Worm (Caenorhabditis elegans) whole organism, young adult: ENCODE measurements around the gene W05B10.4.

Source experiments
- B0019.2 ChIP-seq: fragments of 200-800 bp; sonication (Bioruptor generic); conservative IDR thresholded peaks from 2 replicates; pipeline ENCODE4 v1.3.6; 2022; ENCODE audit warnings: missing genetic modification reagents, missing genetic modification characterization, missing compliant biosample characterization
- B0035.1 ChIP-seq: sonication (generic microtip); optimal IDR thresholded peaks from 2 replicates; lab custom pipeline; 2016; ENCODE audit warnings: missing genetic modification characterization, mild to moderate bottlenecking, missing compliant biosample characterization, missing genotype, missing genetic modification reagents
- B0336.3 ChIP-seq: fragments of 200-800 bp; sonication (Bioruptor generic); IDR thresholded peaks from 2 replicates; pipeline ENCODE4 v1.3.6; 2022; ENCODE audit warnings: missing genetic modification characterization, missing compliant biosample characterization
- F10E7.11 ChIP-seq: sonication (generic microtip); optimal IDR thresholded peaks from 2 replicates; lab custom pipeline; 2017; ENCODE audit warnings: mild to moderate bottlenecking, missing genetic modification characterization, moderate library complexity, missing compliant biosample characterization
- F22D6.2 ChIP-seq: sonication (generic microtip); optimal IDR thresholded peaks from 2 replicates; lab custom pipeline; 2016; ENCODE audit warnings: mild to moderate bottlenecking, missing genetic modification characterization, missing compliant biosample characterization
- F37B4.10 ChIP-seq: fragments of 200-800 bp; sonication (Bioruptor generic); IDR thresholded peaks from 2 replicates; pipeline ENCODE4 v1.3.6; 2022; ENCODE audit warnings: missing genetic modification characterization, missing compliant biosample characterization
- F52B5.7 ChIP-seq: sonication (generic microtip); optimal IDR thresholded peaks from 2 replicates; lab custom pipeline; 2016; ENCODE audit warnings: mild to moderate bottlenecking, missing genetic modification characterization, missing compliant biosample characterization
- T26A5.8 ChIP-seq: sonication (generic microtip); optimal IDR thresholded peaks from 2 replicates; lab custom pipeline; 2016; ENCODE audit warnings: missing genetic modification characterization, missing compliant biosample characterization
- Y53F4B.3 ChIP-seq: fragments of 200-800 bp; sonication (Bioruptor generic); IDR thresholded peaks from 2 replicates; pipeline ENCODE4 v1.3.6; 2022; ENCODE audit warnings: missing genetic modification reagents, missing genetic modification characterization, missing compliant biosample characterization
- Y53G8AR.9 ChIP-seq: fragments of 200-800 bp; sonication (Bioruptor generic); conservative IDR thresholded peaks from 2 replicates; pipeline ENCODE4 v1.3.6; 2022; ENCODE audit warnings: missing genetic modification reagents, missing genetic modification characterization, missing compliant biosample characterization
- Y79H2A.3 ChIP-seq: fragments of 200-800 bp; sonication (Bioruptor generic); conservative IDR thresholded peaks from 2 replicates; pipeline ENCODE4 v1.3.6; 2022; ENCODE audit warnings: missing genetic modification reagents, missing genetic modification characterization, missing compliant biosample characterization
- Y95B8A.8 ChIP-seq: fragments of 200-800 bp; sonication (Bioruptor generic); IDR thresholded peaks from 2 replicates; pipeline ENCODE4 v1.3.6; 2022; ENCODE audit warnings: missing genetic modification reagents, missing genetic modification characterization, missing compliant biosample characterization
- aptf-2 ChIP-seq: fragments of 200-800 bp; sonication (Bioruptor generic); conservative IDR thresholded peaks from 2 replicates; pipeline ENCODE4 v1.3.6; 2022; ENCODE audit warnings: missing genetic modification reagents, missing genetic modification characterization, missing compliant biosample characterization
- aptf-3 ChIP-seq: fragments of 200-800 bp; sonication (Bioruptor generic); IDR thresholded peaks from 2 replicates; pipeline ENCODE4 v1.3.6; 2022; ENCODE audit warnings: missing genetic modification characterization, missing compliant biosample characterization
- attf-6 ChIP-seq: fragments of 200-800 bp; sonication (Bioruptor generic); IDR thresholded peaks from 2 replicates; pipeline ENCODE4 v1.3.6; 2022; ENCODE audit warnings: missing genetic modification reagents, missing genetic modification characterization, missing compliant biosample characterization
- ccch-3 ChIP-seq: fragments of 200-800 bp; sonication (Bioruptor generic); optimal IDR thresholded peaks from 2 replicates; lab custom pipeline; 2018; ENCODE audit warnings: mild to moderate bottlenecking, missing genetic modification characterization, missing compliant biosample characterization
- cebp-2 ChIP-seq: fragments of 200-800 bp; sonication (Bioruptor generic); IDR thresholded peaks from 2 replicates; pipeline ENCODE4 v1.3.6; 2022; ENCODE audit warnings: missing genetic modification characterization, missing compliant biosample characterization
- ceh-27 ChIP-seq: fragments of 200-800 bp; sonication (Bioruptor generic); optimal IDR thresholded peaks from 2 replicates; lab custom pipeline; 2018; ENCODE audit warnings: mild to moderate bottlenecking, missing genetic modification characterization, moderate library complexity, missing compliant biosample characterization
- die-1 ChIP-seq: sonication (generic microtip); optimal IDR thresholded peaks from 2 replicates; lab custom pipeline; 2016; ENCODE audit warnings: missing genotype, mild to moderate bottlenecking, missing genetic modification characterization, missing compliant biosample characterization
- dox-1 ChIP-seq: fragments of 200-800 bp; sonication (Bioruptor generic); IDR thresholded peaks from 2 replicates; pipeline ENCODE4 v1.3.6; 2022; ENCODE audit warnings: missing genetic modification reagents, missing genetic modification characterization, missing compliant biosample characterization
- egl-18 ChIP-seq: fragments of 200-800 bp; sonication (Bioruptor generic); IDR thresholded peaks from 2 replicates; pipeline ENCODE4 v1.3.6; 2022; ENCODE audit warnings: missing genetic modification reagents, missing genetic modification characterization, missing compliant biosample characterization
- hmg-20 ChIP-seq: fragments of 200-800 bp; sonication (Bioruptor generic); IDR thresholded peaks from 2 replicates; pipeline ENCODE4 v1.3.6; 2022; ENCODE audit warnings: missing genetic modification reagents, missing genetic modification characterization, missing compliant biosample characterization
- hrde-1 ChIP-seq: sonication (generic microtip); optimal IDR thresholded peaks from 2 replicates; lab custom pipeline; 2016; ENCODE audit warnings: missing genetic modification characterization, mild to moderate bottlenecking, missing compliant biosample characterization, moderate library complexity, missing genotype, missing genetic modification reagents, borderline replicate concordance
- hsf-1 ChIP-seq: fragments of 200-800 bp; sonication (Bioruptor generic); IDR thresholded peaks from 2 replicates; pipeline ENCODE4 v1.3.6; 2022; ENCODE audit warnings: missing genetic modification reagents, missing genetic modification characterization, missing compliant biosample characterization
- let-526 ChIP-seq: fragments of 200-800 bp; sonication (Bioruptor generic); IDR thresholded peaks from 2 replicates; pipeline ENCODE4 v1.3.6; 2022; ENCODE audit warnings: missing genetic modification reagents, missing genetic modification characterization, missing compliant biosample characterization
- lin-35 ChIP-seq, 3 experiments: fragments of 150-350 bp in 2 of 3; sonication (generic microtip) in 1 of 3; optimal IDR thresholded peaks; 2 replicates each; lab custom pipeline; 2014 to 2018; ENCODE audit warnings: missing biosample characterization in 3 of 3, missing genetic modification characterization in 3 of 3, missing genetic modification reagents in 3 of 3
- lin-40 ChIP-seq: sonication (generic microtip); optimal IDR thresholded peaks from 2 replicates; lab custom pipeline; 2016; ENCODE audit warnings: missing genetic modification characterization, mild to moderate bottlenecking, missing compliant biosample characterization, missing genotype, missing genetic modification reagents
- lir-1 ChIP-seq: fragments of 200-800 bp; sonication (Bioruptor generic); conservative IDR thresholded peaks from 2 replicates; pipeline ENCODE4 v1.3.6; 2022; ENCODE audit warnings: missing genetic modification reagents, missing genetic modification characterization, missing compliant biosample characterization
- madf-3 ChIP-seq: fragments of 200-800 bp; sonication (Bioruptor generic); IDR thresholded peaks from 2 replicates; pipeline ENCODE4 v1.3.6; 2022; ENCODE audit warnings: missing genetic modification reagents, missing genetic modification characterization, missing compliant biosample characterization
- madf-6 ChIP-seq: fragments of 200-800 bp; sonication (Bioruptor generic); IDR thresholded peaks from 2 replicates; pipeline ENCODE4 v1.3.6; 2022; ENCODE audit warnings: missing genetic modification reagents, missing genetic modification characterization, missing compliant biosample characterization
- mcd-1 ChIP-seq: fragments of 200-800 bp; sonication (Bioruptor generic); IDR thresholded peaks from 2 replicates; pipeline ENCODE4 v1.3.6; 2022; ENCODE audit warnings: missing genetic modification reagents, missing genetic modification characterization, missing compliant biosample characterization
- nfya-1 ChIP-seq: sonication (generic microtip); optimal IDR thresholded peaks from 2 replicates; lab custom pipeline; 2017; ENCODE audit warnings: antibody characterized with exemption, missing compliant biosample characterization, missing genetic modification characterization, borderline replicate concordance; ENCODE audit not compliant: insufficient read depth
- nfyb-1 ChIP-seq: fragments of 200-800 bp; sonication (Bioruptor generic); IDR thresholded peaks from 2 replicates; pipeline ENCODE4 v1.3.6; 2022; ENCODE audit warnings: missing genetic modification reagents, missing genetic modification characterization, missing compliant biosample characterization
- nhr-120 ChIP-seq: fragments of 200-800 bp; sonication (Bioruptor generic); IDR thresholded peaks from 2 replicates; pipeline ENCODE4 v1.3.6; 2022; ENCODE audit warnings: missing genetic modification characterization, missing compliant biosample characterization
- nhr-27 ChIP-seq: fragments of 200-800 bp; sonication (Bioruptor generic); optimal IDR thresholded peaks from 2 replicates; lab custom pipeline; 2018; ENCODE audit warnings: mild to moderate bottlenecking, missing genetic modification characterization, moderate library complexity, missing compliant biosample characterization
- rcor-1 ChIP-seq: fragments of 200-800 bp; sonication (Bioruptor generic); IDR thresholded peaks from 2 replicates; pipeline ENCODE4 v1.3.6; 2022; ENCODE audit warnings: missing genetic modification reagents, missing genetic modification characterization, missing compliant biosample characterization
- rec-8 ChIP-seq, 2 experiments: sonication (generic microtip); optimal IDR thresholded peaks; 2 replicates each; lab custom pipeline; 2016; ENCODE audit warnings: mild to moderate bottlenecking in 2 of 2, missing genetic modification characterization in 2 of 2, missing genetic modification reagents in 2 of 2, missing genotype in 2 of 2, missing biosample characterization in 1 of 2, missing compliant biosample characterization in 1 of 2, moderate library complexity in 1 of 2
- rpc-1 ChIP-seq, 2 experiments: fragments of 150-350 bp in 1 of 2; sonication (generic microtip) in 1 of 2; optimal IDR thresholded peaks; 2 replicates each; lab custom pipeline; 2014 to 2018; ENCODE audit warnings: missing biosample characterization in 1 of 2, missing genetic modification characterization in 1 of 2, missing genetic modification reagents in 1 of 2, missing genotype in 1 of 2
- sdz-38 ChIP-seq: sonication (generic microtip); optimal IDR thresholded peaks from 2 replicates; lab custom pipeline; 2016; ENCODE audit warnings: missing genotype, missing genetic modification characterization, missing compliant biosample characterization
- snpc-1.1 ChIP-seq: sonication (generic microtip); optimal IDR thresholded peaks from 2 replicates; lab custom pipeline; 2017; ENCODE audit warnings: missing genetic modification characterization, mild to moderate bottlenecking, missing compliant biosample characterization, antibody characterized with exemption, moderate library complexity, missing genotype, missing genetic modification reagents; ENCODE audit not compliant: insufficient read depth
- snpc-3.4 ChIP-seq: sonication (generic microtip); optimal IDR thresholded peaks from 2 replicates; lab custom pipeline; 2017; ENCODE audit warnings: missing genetic modification characterization, mild to moderate bottlenecking, missing compliant biosample characterization, antibody characterized with exemption, moderate library complexity, missing genotype, missing genetic modification reagents
- snpc-4 ChIP-seq, 5 experiments: fragments of 150-350 bp in 1 of 5; sonication (generic microtip) in 4 of 5; optimal IDR thresholded peaks; 2 replicates each; lab custom pipeline; 2014 to 2018; ENCODE audit warnings: missing genetic modification characterization in 5 of 5, missing biosample characterization in 3 of 5, antibody characterized with exemption in 2 of 5, mild to moderate bottlenecking in 2 of 5, missing compliant biosample characterization in 2 of 5, missing genotype in 2 of 5, moderate library complexity in 2 of 5, missing genetic modification reagents in 1 of 5
- somi-1 ChIP-seq: fragments of 200-800 bp; sonication (Bioruptor generic); optimal IDR thresholded peaks from 2 replicates; lab custom pipeline; 2018; ENCODE audit warnings: mild to moderate bottlenecking, missing genetic modification characterization, missing compliant biosample characterization
- ztf-18 ChIP-seq: sonication (generic microtip); optimal IDR thresholded peaks from 2 replicates; lab custom pipeline; 2016; ENCODE audit warnings: missing genotype, mild to moderate bottlenecking, missing genetic modification characterization, missing compliant biosample characterization
- ztf-25 ChIP-seq: fragments of 200-800 bp; sonication (Bioruptor generic); IDR thresholded peaks from 2 replicates; pipeline ENCODE4 v1.3.6; 2022; ENCODE audit warnings: missing genetic modification reagents, missing genetic modification characterization, missing compliant biosample characterization
- ztf-26 ChIP-seq: sonication (generic microtip); optimal IDR thresholded peaks from 2 replicates; lab custom pipeline; 2017; ENCODE audit warnings: missing genetic modification characterization, missing compliant biosample characterization
- ztf-3 ChIP-seq: fragments of 200-800 bp; sonication (Bioruptor generic); optimal IDR thresholded peaks from 2 replicates; lab custom pipeline; 2018; ENCODE audit warnings: mild to moderate bottlenecking, missing genetic modification characterization, missing compliant biosample characterization
- ztf-6 ChIP-seq: fragments of 200-800 bp; sonication (Bioruptor generic); IDR thresholded peaks from 2 replicates; pipeline ENCODE4 v1.3.6; 2022; ENCODE audit warnings: missing genetic modification reagents, missing genetic modification characterization, missing compliant biosample characterization

W05B10.4 gene

ce11 chrV:12683205-12683604, 15.2 kb downstream of the W05B10.4 start:
- TF ChIP-seq ztf-26 (tag; lab: Kevin White, UChicago): no peak
- no peak for TF ChIP-seq B0336.3 (GFP tag; lab: Robert Waterston, UW)
- no peak for TF ChIP-seq hmg-20 (GFP tag; lab: Robert Waterston, UW)
- no peak for TF ChIP-seq F10E7.11
- TF ChIP-seq Y95B8A.8 (GFP tag; lab: Robert Waterston, UW): no peak
- no peak for TF ChIP-seq B0019.2
- TF ChIP-seq snpc-4 (GFP tag; optimal IDR thresholded peaks at IDR 0.05; lab: Kevin White, UChicago): no peak
- TF ChIP-seq snpc-4 (tag; optimal IDR thresholded peaks at IDR 0.05; lab: Kevin White, UChicago): peak in 1 of 4 experiments; percentile 19
- TF ChIP-seq cebp-2 (GFP tag; lab: Robert Waterston, UW): no peak
- TF ChIP-seq rec-8 (tag; optimal IDR thresholded peaks at IDR 0.05; lab: Kevin White, UChicago): no peak
- no peak for TF ChIP-seq ztf-3 (GFP tag; lab: Kevin White, UChicago)
- no peak for TF ChIP-seq ztf-6 (GFP tag; lab: Robert Waterston, UW)
- TF ChIP-seq nhr-27 (tag; lab: Kevin White, UChicago): no peak
- TF ChIP-seq ztf-25 (GFP tag; lab: Robert Waterston, UW): no peak
- TF ChIP-seq lin-40 (tag; lab: Kevin White, UChicago): no peak
- TF ChIP-seq egl-18: no peak
- no peak for TF ChIP-seq snpc-1.1
- no peak for TF ChIP-seq Y53G8AR.9 (GFP tag; lab: Robert Waterston, UW)
- TF ChIP-seq snpc-3.4 (tag; lab: Kevin White, UChicago): no peak
- no peak for TF ChIP-seq nfyb-1 (GFP tag; lab: Robert Waterston, UW)
- TF ChIP-seq F37B4.10 (GFP tag; lab: Robert Waterston, UW): no peak
- TF ChIP-seq let-526 (GFP tag; lab: Robert Waterston, UW): no peak
- TF ChIP-seq F52B5.7 (tag; lab: Kevin White, UChicago): no peak
- TF ChIP-seq nhr-120 (GFP tag; lab: Robert Waterston, UW): no peak
- TF ChIP-seq aptf-3 (GFP tag; lab: Robert Waterston, UW): no peak
- TF ChIP-seq ceh-27 (GFP tag; lab: Kevin White, UChicago): peak; percentile 1
- TF ChIP-seq aptf-2 (GFP tag; lab: Robert Waterston, UW): no peak
- TF ChIP-seq ztf-18 (tag; lab: Kevin White, UChicago): peak; percentile 50
- no peak for TF ChIP-seq somi-1
- no peak for TF ChIP-seq rcor-1 (GFP tag; lab: Robert Waterston, UW)
- no peak for TF ChIP-seq F22D6.2 (tag; lab: Kevin White, UChicago)
- TF ChIP-seq rpc-1 (optimal IDR thresholded peaks at IDR 0.05; lab: Kevin White, UChicago): peak; percentile 57
- peak; percentile 81 for TF ChIP-seq rpc-1 (tag; optimal IDR thresholded peaks at IDR 0.05; lab: Kevin White, UChicago)
- no peak for TF ChIP-seq hrde-1 (tag; lab: Kevin White, UChicago)
- TF ChIP-seq Y79H2A.3 (GFP tag; lab: Robert Waterston, UW): no peak
- no peak for TF ChIP-seq attf-6 (GFP tag; lab: Robert Waterston, UW)
- TF ChIP-seq lin-35 (GFP tag; optimal IDR thresholded peaks at IDR 0.05; lab: Kevin White, UChicago): no peak
- no peak for TF ChIP-seq die-1 (tag; lab: Kevin White, UChicago)
- no peak for TF ChIP-seq madf-6 (GFP tag; lab: Robert Waterston, UW)
- TF ChIP-seq madf-3 (GFP tag; lab: Robert Waterston, UW): no peak
- TF ChIP-seq Y53F4B.3: no peak
- TF ChIP-seq B0035.1 (tag; lab: Kevin White, UChicago): no peak
- no peak for TF ChIP-seq lir-1
- TF ChIP-seq mcd-1 (GFP tag; lab: Robert Waterston, UW): no peak
- TF ChIP-seq dox-1 (GFP tag; lab: Robert Waterston, UW): no peak
- no peak for TF ChIP-seq ccch-3 (GFP tag; lab: Kevin White, UChicago)
- TF ChIP-seq sdz-38: no peak
- no peak for TF ChIP-seq hsf-1 (GFP tag; lab: Robert Waterston, UW)
- no peak for TF ChIP-seq T26A5.8 (tag; lab: Kevin White, UChicago)
- TF ChIP-seq nfya-1 (tag; lab: Kevin White, UChicago): no peak
